Worm (Caenorhabditis elegans) whole organism, L2 larva: ENCODE measurements around the gene mrps-18B.

Source experiments
- C34F6.9 ChIP-seq: fragments of 150-350 bp; optimal IDR thresholded peaks from 2 replicates; lab custom pipeline; 2014; ENCODE audit warnings: missing biosample characterization, missing genetic modification characterization
- Y55F3AM.14 ChIP-seq: fragments of 200-800 bp; sonication (Bioruptor generic); optimal IDR thresholded peaks from 2 replicates; lab custom pipeline; 2018; ENCODE audit warnings: mild to moderate bottlenecking, missing genetic modification characterization, missing compliant biosample characterization
- blmp-1 ChIP-seq: sonication (generic microtip); optimal IDR thresholded peaks from 2 replicates; lab custom pipeline; 2017; ENCODE audit warnings: missing genetic modification characterization, mild to moderate bottlenecking, missing compliant biosample characterization, antibody characterized with exemption, moderate library complexity; ENCODE audit not compliant: insufficient read depth
- ceh-16 ChIP-seq: fragments of 150-350 bp; optimal IDR thresholded peaks from 2 replicates; lab custom pipeline; 2014; ENCODE audit warnings: missing biosample characterization, missing genetic modification characterization
- crh-2 ChIP-seq: sonication (generic microtip); optimal IDR thresholded peaks from 2 replicates; lab custom pipeline; 2017; ENCODE audit warnings: missing biosample characterization, missing genetic modification characterization
- egl-27 ChIP-seq: sonication (generic microtip); optimal IDR thresholded peaks from 3 replicates; lab custom pipeline; 2017; ENCODE audit warnings: missing biosample characterization, missing genetic modification reagents, missing genetic modification characterization
- elt-1 ChIP-seq: fragments of 150-350 bp; optimal IDR thresholded peaks from 2 replicates; lab custom pipeline; 2014; ENCODE audit warnings: missing biosample characterization, missing genetic modification characterization
- elt-3 ChIP-seq: sonication (generic microtip); optimal IDR thresholded peaks from 2 replicates; lab custom pipeline; 2017; ENCODE audit warnings: missing biosample characterization, missing genetic modification characterization
- fos-1 ChIP-seq: fragments of 150-350 bp; optimal IDR thresholded peaks from 2 replicates; lab custom pipeline; 2014; ENCODE audit warnings: missing biosample characterization, missing genetic modification characterization
- gmeb-1 ChIP-seq: fragments of 150-350 bp; optimal IDR thresholded peaks from 2 replicates; lab custom pipeline; 2014; ENCODE audit warnings: missing biosample characterization, missing genetic modification characterization
- mab-5 ChIP-seq: fragments of 150-350 bp; optimal IDR thresholded peaks from 2 replicates; lab custom pipeline; 2014; ENCODE audit warnings: missing biosample characterization, missing genetic modification characterization
- mdl-1 ChIP-seq, 2 experiments: fragments of 150-350 bp in 1 of 2; sonication (generic microtip) in 1 of 2; optimal IDR thresholded peaks; 2 replicates each; lab custom pipeline; 2017; ENCODE audit warnings: missing biosample characterization in 2 of 2, missing genetic modification characterization in 2 of 2
- nhr-23 ChIP-seq: fragments of 150-350 bp; optimal IDR thresholded peaks from 2 replicates; lab custom pipeline; 2014; ENCODE audit warnings: missing biosample characterization, missing genetic modification reagents, missing genetic modification characterization
- nhr-237 ChIP-seq: fragments of 150-350 bp; optimal IDR thresholded peaks from 2 replicates; lab custom pipeline; 2014; ENCODE audit warnings: missing biosample characterization, missing genetic modification characterization
- skn-1 ChIP-seq: sonication (generic microtip); optimal IDR thresholded peaks from 2 replicates; lab custom pipeline; 2017; ENCODE audit warnings: missing biosample characterization, missing genetic modification characterization
- unc-39 ChIP-seq: fragments of 150-350 bp; optimal IDR thresholded peaks from 2 replicates; lab custom pipeline; 2014; ENCODE audit warnings: missing biosample characterization, missing genetic modification characterization
- unc-55 ChIP-seq: fragments of 150-350 bp; sonication (generic microtip); optimal IDR thresholded peaks from 3 replicates; lab custom pipeline; 2014; ENCODE audit warnings: missing biosample characterization, missing genetic modification reagents, missing genetic modification characterization
- ztf-1 ChIP-seq: fragments of 200-800 bp; sonication (Bioruptor generic); conservative IDR thresholded peaks from 2 replicates; pipeline ENCODE4 v1.3.6; 2022; ENCODE audit warnings: missing genetic modification characterization, missing compliant biosample characterization

The mrps-18B gene

ce11 chrII:8570977-8571376 lies 45.5 kb downstream of the mrps-18B start, which contains the start of gene bcs-1:
Gene bcs-1, plus strand, starts transcription at chrII:8571085.
- TF ChIP-seq C34F6.9 (tag; lab: Kevin White, UChicago) (no peak), blmp-1 (tag; lab: Kevin White, UChicago) (no peak)

ce11 chrII:8573044-8573443 lies 47.6 kb downstream of the mrps-18B start, which contains the start of gene F54C9.7:
Gene F54C9.7, plus strand, starts transcription at chrII:8573344.
- TF ChIP-seq mdl-1 (tag; optimal IDR thresholded peaks at IDR 0.05; lab: Kevin White, UChicago) (no peak), unc-55 (GFP tag; lab: Kevin White, UChicago) (peak; percentile 26)
- TF ChIP-seq, all 48 proteins: peak for 1

ce11 chrII:8575184-8575583 lies 49.7 kb downstream of the mrps-18B start, which contains the start of gene puf-5:
Gene puf-5, plus strand, starts transcription at chrII:8575541.
- TF ChIP-seq blmp-1 (tag; lab: Kevin White, UChicago), result no peak
- TF ChIP-seq gmeb-1 (tag; lab: Kevin White, UChicago), result no peak
- TF ChIP-seq ztf-1 (GFP tag; lab: Robert Waterston, UW), result no peak
- TF ChIP-seq mab-5 (tag; lab: Kevin White, UChicago), result no peak
- no peak for TF ChIP-seq Y55F3AM.14 (GFP tag; lab: Kevin White, UChicago)
- no peak for TF ChIP-seq unc-39 (tag; lab: Kevin White, UChicago)
- no peak for TF ChIP-seq fos-1
- no peak for TF ChIP-seq crh-2
- TF ChIP-seq ceh-16 (tag; lab: Kevin White, UChicago), result no peak
- no peak for TF ChIP-seq nhr-237 (tag; lab: Kevin White, UChicago)
- TF ChIP-seq nhr-23 (tag; lab: Kevin White, UChicago), result no peak
- no peak for TF ChIP-seq skn-1
- no peak for TF ChIP-seq elt-1 (tag; lab: Kevin White, UChicago)
- no peak for TF ChIP-seq elt-3 (tag; lab: Kevin White, UChicago)
- no peak for TF ChIP-seq egl-27 (tag; lab: Kevin White, UChicago)
